Fruit fly (Drosophila melanogaster) whole organism, embryonic: ENCODE results near the gene ClpX.

ENCODE experiments used
- ATbp ChIP-seq: fragments of 200-800 bp; sonication (Bioruptor generic); optimal IDR thresholded peaks from 2 replicates; lab custom pipeline; 2017; ENCODE audit warnings: missing biosample characterization, mild to moderate bottlenecking, missing genetic modification characterization, missing genetic modification reagents
- B-H2 ChIP-seq: fragments of 200-800 bp; sonication (Bioruptor generic); optimal IDR thresholded peaks from 2 replicates; lab custom pipeline; 2018; ENCODE audit warnings: missing biosample characterization, mild to moderate bottlenecking, missing genetic modification characterization
- Bdp1 ChIP-seq: fragments of 200-800 bp; sonication (Bioruptor generic); optimal IDR thresholded peaks from 3 replicates; lab custom pipeline; 2016; ENCODE audit warnings: missing biosample characterization, missing genetic modification characterization
- Bgb ChIP-seq: fragments of 200-800 bp; sonication (Bioruptor generic); IDR thresholded peaks from 2 replicates; pipeline ENCODE4 v1.3.6; 2022; ENCODE audit warnings: missing biosample characterization, missing genetic modification characterization; ENCODE audit not compliant: partially characterized antibody
- CG10959 ChIP-seq: fragments of 200-800 bp; sonication (Bioruptor generic); IDR thresholded peaks from 2 replicates; pipeline ENCODE4 v1.3.6; 2022; ENCODE audit warnings: missing biosample characterization, missing genetic modification characterization
- CG10979 ChIP-seq: fragments of 200-800 bp; sonication (Bioruptor generic); optimal IDR thresholded peaks from 2 replicates; lab custom pipeline; 2018; ENCODE audit warnings: missing biosample characterization, mild to moderate bottlenecking, missing genetic modification characterization, moderate library complexity
- CG11504 ChIP-seq: fragments of 200-800 bp; sonication (Bioruptor generic); optimal IDR thresholded peaks from 3 replicates; lab custom pipeline; 2019; ENCODE audit warnings: missing biosample characterization, mild to moderate bottlenecking, missing genetic modification characterization, moderate library complexity
- CG12219 ChIP-seq: fragments of 200-800 bp; sonication (Bioruptor generic); optimal IDR thresholded peaks from 3 replicates; lab custom pipeline; 2018; ENCODE audit warnings: missing biosample characterization, mild to moderate bottlenecking, missing genetic modification characterization
- CG13424 ChIP-seq: fragments of 200-800 bp; sonication (Bioruptor generic); optimal IDR thresholded peaks from 2 replicates; lab custom pipeline; 2019; ENCODE audit warnings: missing biosample characterization, mild to moderate bottlenecking, missing genetic modification characterization, moderate library complexity
- CG13775 ChIP-seq: fragments of 200-800 bp; sonication (Bioruptor generic); optimal IDR thresholded peaks from 3 replicates; lab custom pipeline; 2017; ENCODE audit warnings: missing biosample characterization, mild to moderate bottlenecking, missing genetic modification characterization
- CG14667 ChIP-seq: fragments of 200-800 bp; sonication (Bioruptor generic); IDR thresholded peaks from 2 replicates; pipeline ENCODE4 v1.3.6; 2022; ENCODE audit warnings: missing biosample characterization, missing genetic modification characterization
- CG15514 ChIP-seq: fragments of 200-800 bp; sonication (Bioruptor generic); optimal IDR thresholded peaks from 3 replicates; lab custom pipeline; 2017; ENCODE audit warnings: missing biosample characterization, missing genetic modification characterization, mild to moderate bottlenecking, moderate library complexity, missing genetic modification reagents
- CG17802 ChIP-seq: fragments of 200-800 bp; sonication (Bioruptor generic); optimal IDR thresholded peaks from 2 replicates; lab custom pipeline; 2018; ENCODE audit warnings: missing biosample characterization, mild to moderate bottlenecking, missing genetic modification characterization, moderate library complexity
- CG17829 ChIP-seq: fragments of 200-800 bp; optimal IDR thresholded peaks from 2 replicates; lab custom pipeline; 2019; ENCODE audit warnings: missing biosample characterization, mild to moderate bottlenecking, missing genetic modification characterization, moderate library complexity
- CG18619 ChIP-seq: fragments of 200-800 bp; sonication (Bioruptor generic); optimal IDR thresholded peaks from 3 replicates; lab custom pipeline; 2017; ENCODE audit warnings: missing biosample characterization, mild to moderate bottlenecking, missing genetic modification characterization
- CG2129 ChIP-seq: fragments of 200-800 bp; sonication (Bioruptor generic); IDR thresholded peaks from 2 replicates; pipeline ENCODE4 v1.3.6; 2022; ENCODE audit warnings: missing biosample characterization, missing genetic modification characterization; ENCODE audit not compliant: partially characterized antibody
- CG4328 ChIP-seq: fragments of 200-800 bp; sonication (Bioruptor generic); optimal IDR thresholded peaks from 3 replicates; lab custom pipeline; 2017; ENCODE audit warnings: missing biosample characterization, missing genetic modification reagents, missing genetic modification characterization
- CG43689 ChIP-seq: fragments of 200-800 bp; sonication (Bioruptor generic); IDR thresholded peaks from 2 replicates; pipeline ENCODE4 v1.3.6; 2022; ENCODE audit warnings: missing biosample characterization, missing genetic modification characterization
- CG4730 ChIP-seq: fragments of 200-800 bp; sonication (Bioruptor generic); IDR thresholded peaks from 2 replicates; pipeline ENCODE4 v1.3.6; 2022; ENCODE audit warnings: missing biosample characterization, missing genetic modification characterization
- CG4820 ChIP-seq: fragments of 200-800 bp; sonication (Bioruptor generic); optimal IDR thresholded peaks from 3 replicates; lab custom pipeline; 2016; ENCODE audit warnings: missing biosample characterization, missing genetic modification characterization
- CG8281 ChIP-seq: fragments of 200-800 bp; sonication (Bioruptor generic); optimal IDR thresholded peaks from 2 replicates; lab custom pipeline; 2018; ENCODE audit warnings: missing biosample characterization, mild to moderate bottlenecking, missing genetic modification characterization, moderate library complexity
- CoRest ChIP-seq: fragments of 200-800 bp; sonication (Bioruptor generic); optimal IDR thresholded peaks from 3 replicates; lab custom pipeline; 2018; ENCODE audit warnings: missing biosample characterization, mild to moderate bottlenecking, missing genetic modification characterization, moderate library complexity
- E2f1 ChIP-seq: fragments of 200-800 bp; sonication (Bioruptor generic); IDR thresholded peaks from 2 replicates; pipeline ENCODE4 v1.3.6; 2022; ENCODE audit warnings: missing biosample characterization, missing genetic modification characterization
- Elba2 ChIP-seq: fragments of 200-800 bp; sonication (Bioruptor generic); optimal IDR thresholded peaks from 3 replicates; lab custom pipeline; 2016; ENCODE audit warnings: missing biosample characterization, missing genetic modification characterization
- HLH4C ChIP-seq: fragments of 200-800 bp; sonication (Bioruptor generic); IDR thresholded peaks from 3 replicates; pipeline ENCODE4 v1.3.6; 2022; ENCODE audit warnings: missing biosample characterization, missing genetic modification characterization; ENCODE audit not compliant: partially characterized antibody
- HLHmδ ChIP-seq: fragments of 200-800 bp; sonication (Bioruptor generic); optimal IDR thresholded peaks from 2 replicates; lab custom pipeline; 2018; ENCODE audit warnings: missing biosample characterization, mild to moderate bottlenecking, missing genetic modification characterization, moderate library complexity
- Hand ChIP-seq: fragments of 200-800 bp; sonication (Bioruptor generic); optimal IDR thresholded peaks from 2 replicates; lab custom pipeline; 2017; ENCODE audit warnings: mild to moderate bottlenecking, missing biosample characterization, missing genetic modification reagents, missing genetic modification characterization
- Hr51 ChIP-seq, 2 experiments: fragments of 200-800 bp; sonication (Bioruptor generic); optimal IDR thresholded peaks; 2 replicates in 1 of 2; 3 replicates in 1 of 2; lab custom pipeline; 2016 to 2018; ENCODE audit warnings: missing biosample characterization in 2 of 2, missing genetic modification characterization in 2 of 2, mild to moderate bottlenecking in 1 of 2, moderate library complexity in 1 of 2
- MTF-1 ChIP-seq: fragments of 200-800 bp; sonication (Bioruptor generic); optimal IDR thresholded peaks from 2 replicates; lab custom pipeline; 2018; ENCODE audit warnings: missing biosample characterization, mild to moderate bottlenecking, missing genetic modification characterization, borderline replicate concordance
- Max ChIP-seq: fragments of 200-800 bp; sonication (Bioruptor generic); optimal IDR thresholded peaks from 2 replicates; lab custom pipeline; 2016; ENCODE audit warnings: missing biosample characterization, mild to moderate bottlenecking, missing genetic modification characterization
- Med ChIP-seq: fragments of 200-800 bp; sonication (Bioruptor generic); peaks from one replicate; lab custom pipeline; 2016; ENCODE audit warnings: missing biosample characterization, missing genetic modification characterization, mild to moderate bottlenecking, inconsistent platforms, moderate library complexity
- Pdp1 ChIP-seq, 2 experiments: fragments of 200-800 bp; sonication (Bioruptor generic); optimal IDR thresholded peaks; 3 replicates each; lab custom pipeline; 2016; ENCODE audit warnings: missing biosample characterization in 2 of 2, missing genetic modification characterization in 2 of 2, mild to moderate bottlenecking in 1 of 2, moderate library complexity in 1 of 2
- Ravus ChIP-seq: fragments of 200-800 bp; sonication (Bioruptor generic); IDR thresholded peaks from 2 replicates; pipeline ENCODE4 v1.3.6; 2022; ENCODE audit warnings: missing biosample characterization, missing genetic modification characterization
- Scr ChIP-seq: fragments of 200-800 bp; sonication (Bioruptor generic); IDR thresholded peaks from 2 replicates; pipeline ENCODE4 v1.3.6; 2022; ENCODE audit warnings: missing biosample characterization, missing genetic modification characterization; ENCODE audit not compliant: partially characterized antibody
- Sox102F ChIP-seq: fragments of 200-800 bp; sonication (Bioruptor generic); optimal IDR thresholded peaks from 2 replicates; lab custom pipeline; 2018; ENCODE audit warnings: missing biosample characterization, mild to moderate bottlenecking, missing genetic modification characterization, moderate library complexity
- Tbp ChIP-seq: fragments of >200 bp; optimal IDR thresholded peaks from 2 replicates; lab custom pipeline; 2018; ENCODE audit warnings: missing biosample characterization, missing genetic modification characterization
- Xrp1 ChIP-seq: fragments of 200-800 bp; sonication (Bioruptor generic); IDR thresholded peaks from 2 replicates; pipeline ENCODE4 v1.3.6; 2022; ENCODE audit warnings: missing biosample characterization, missing genetic modification characterization
- dm ChIP-seq: fragments of 200-800 bp; sonication (Bioruptor generic); optimal IDR thresholded peaks from 3 replicates; lab custom pipeline; 2016; ENCODE audit warnings: missing biosample characterization, missing genetic modification characterization
- gcm ChIP-seq: fragments of 200-800 bp; sonication (Bioruptor generic); optimal IDR thresholded peaks from 2 replicates; lab custom pipeline; 2019; ENCODE audit warnings: missing biosample characterization, mild to moderate bottlenecking, missing genetic modification characterization, moderate library complexity
- jing ChIP-seq: fragments of 200-800 bp; sonication (Bioruptor generic); optimal IDR thresholded peaks from 2 replicates; lab custom pipeline; 2018; ENCODE audit warnings: missing biosample characterization, mild to moderate bottlenecking, missing genetic modification characterization
- kah ChIP-seq: fragments of 200-800 bp; sonication (Bioruptor generic); optimal IDR thresholded peaks from 2 replicates; lab custom pipeline; 2018; ENCODE audit warnings: missing biosample characterization, mild to moderate bottlenecking, missing genetic modification characterization
- kni ChIP-seq: fragments of 200-800 bp; sonication (Bioruptor generic); optimal IDR thresholded peaks from 3 replicates; lab custom pipeline; 2017; ENCODE audit warnings: mild to moderate bottlenecking, missing biosample characterization, missing genetic modification reagents, missing genetic modification characterization
- rib ChIP-seq: fragments of 200-800 bp; sonication (Bioruptor generic); IDR thresholded peaks from 2 replicates; pipeline ENCODE4 v1.3.6; 2022; ENCODE audit warnings: missing biosample characterization, missing genetic modification characterization
- salm ChIP-seq: fragments of 200-800 bp; sonication (Bioruptor generic); optimal IDR thresholded peaks from 2 replicates; lab custom pipeline; 2018; ENCODE audit warnings: missing biosample characterization, mild to moderate bottlenecking, missing genetic modification characterization
- sd ChIP-seq: fragments of 200-800 bp; sonication (Bioruptor generic); optimal IDR thresholded peaks from 3 replicates; lab custom pipeline; 2018; ENCODE audit warnings: missing biosample characterization, mild to moderate bottlenecking, missing genetic modification characterization, moderate library complexity
- sima ChIP-seq: fragments of 200-800 bp; sonication (Bioruptor generic); optimal IDR thresholded peaks from 2 replicates; lab custom pipeline; 2016; ENCODE audit warnings: missing biosample characterization, missing genetic modification characterization
- stc ChIP-seq: fragments of 200-800 bp; sonication (Bioruptor generic); IDR thresholded peaks from 2 replicates; pipeline ENCODE4 v1.3.6; 2022; ENCODE audit warnings: missing biosample characterization, missing genetic modification characterization
- sug ChIP-seq: fragments of 200-800 bp; optimal IDR thresholded peaks from 2 replicates; lab custom pipeline; 2019; ENCODE audit warnings: missing biosample characterization, mild to moderate bottlenecking, missing genetic modification characterization, moderate library complexity
- twi ChIP-seq: fragments of 200-800 bp; optimal IDR thresholded peaks from 2 replicates; lab custom pipeline; 2019; ENCODE audit warnings: missing biosample characterization, mild to moderate bottlenecking, missing genetic modification characterization, moderate library complexity

ClpX gene

dm6 chr3R:19880431-19880939 lies 23.0 kb downstream of the ClpX start (continued):
- peak in 1 of 2 experiments; percentile 75 for TF ChIP-seq Hr51 (GFP tag; optimal IDR thresholded peaks at IDR 0.05; lab: Kevin White, UChicago)
- TF ChIP-seq CG13775, result peak; percentile 21
- peak; percentile 63 for TF ChIP-seq CoRest (tag; lab: Kevin White, UChicago)
- no peak for TF ChIP-seq CG43689 (GFP tag; lab: Robert Waterston, UW)
- TF ChIP-seq CG17802 (tag; lab: Kevin White, UChicago), result peak; percentile 1
- TF ChIP-seq Ravus (GFP tag; lab: Robert Waterston, UW), result no peak
- no peak for TF ChIP-seq Bgb (GFP tag; lab: Robert Waterston, UW)
- TF ChIP-seq jing (GFP tag; lab: Kevin White, UChicago), result no peak
- TF ChIP-seq salm (tag; lab: Kevin White, UChicago), result peak; percentile 1
- no peak for TF ChIP-seq CG2129 (GFP tag; lab: Robert Waterston, UW)
- peak; percentile 23 for TF ChIP-seq CG17829 (tag; lab: Kevin White, UChicago)
- TF ChIP-seq kni (GFP tag; lab: Kevin White, UChicago), result peak; percentile 65
- TF ChIP-seq Tbp (GFP tag; lab: Kevin White, UChicago), result no peak
- peak; percentile 46 for TF ChIP-seq twi (tag; lab: Kevin White, UChicago)
- no peak for TF ChIP-seq sima (GFP tag; lab: Kevin White, UChicago)
- no peak for TF ChIP-seq CG8281 (tag; lab: Kevin White, UChicago)
- TF ChIP-seq sd (tag; lab: Kevin White, UChicago), result peak; percentile 39
- TF ChIP-seq rib (GFP tag; lab: Robert Waterston, UW), result no peak
- TF ChIP-seq CG12219 (GFP tag; lab: Kevin White, UChicago), result peak; percentile 24
- no peak for TF ChIP-seq CG10959 (GFP tag; lab: Robert Waterston, UW)
- TF ChIP-seq B-H2 (GFP tag; lab: Kevin White, UChicago), result peak; percentile 43
- peak; percentile 54 for TF ChIP-seq ATbp (GFP tag; lab: Kevin White, UChicago)
- TF ChIP-seq Scr (GFP tag; lab: Robert Waterston, UW), result no peak
- TF ChIP-seq CG4328, result peak; percentile 74
- no peak for TF ChIP-seq CG4730 (GFP tag; lab: Robert Waterston, UW)
- peak; percentile 79 for TF ChIP-seq kah (GFP tag; lab: Kevin White, UChicago)
- TF ChIP-seq dm, result peak; percentile 12
- peak; percentile 73 for TF ChIP-seq Hand (GFP tag; lab: Kevin White, UChicago)
- peak; percentile 71 for TF ChIP-seq CG11504 (tag; lab: Kevin White, UChicago)
- peak in 1 of 2 experiments; percentile 35 for TF ChIP-seq Pdp1 (GFP tag; optimal IDR thresholded peaks at IDR 0.05; lab: Kevin White, UChicago)
- peak; percentile 66 for TF ChIP-seq CG13424 (tag; lab: Kevin White, UChicago)
- TF ChIP-seq HLHmδ (GFP tag; lab: Kevin White, UChicago), result peak; percentile 31
- TF ChIP-seq CG4820 (GFP tag; lab: Kevin White, UChicago), result peak; percentile 37
- TF ChIP-seq HLH4C (GFP tag; lab: Robert Waterston, UW), result no peak
- TF ChIP-seq Xrp1 (GFP tag; lab: Robert Waterston, UW), result peak; percentile 35; the same call in 1 of the 2 replicates
- peak; percentile 26 for TF ChIP-seq CG15514 (GFP tag; lab: Kevin White, UChicago)
- no peak for TF ChIP-seq MTF-1 (GFP tag; lab: Kevin White, UChicago)
- peak; percentile 19 for TF ChIP-seq Bdp1 (GFP tag; lab: Kevin White, UChicago)
- peak; percentile 88 for TF ChIP-seq Med (GFP tag; lab: Kevin White, UChicago)
- no peak for TF ChIP-seq Elba2 (GFP tag; lab: Kevin White, UChicago)
- peak; percentile 15 for TF ChIP-seq CG10979 (tag; lab: Kevin White, UChicago)
- TF ChIP-seq E2f1 (GFP tag; lab: Robert Waterston, UW), result 0 out of 2 replicates have a peak, but pooled peaks have one; percentile 33
- peak; percentile 32 for TF ChIP-seq Sox102F
- no peak for TF ChIP-seq Max
- TF ChIP-seq gcm (GFP tag; lab: Kevin White, UChicago), result peak; percentile 34
- TF ChIP-seq stc, result no peak
- 0 out of 2 replicates have a peak, but pooled peaks have one; percentile 5 for TF ChIP-seq CG14667
- TF ChIP-seq CG18619 (GFP tag; lab: Kevin White, UChicago), result peak; percentile 57
- peak; percentile 77 for TF ChIP-seq sug (tag; lab: Kevin White, UChicago)
